Worm (Caenorhabditis elegans) whole organism, young adult: ENCODE data around the gene fbxb-106.

Experiments
- B0261.1 ChIP-seq: sonication (generic microtip); optimal IDR thresholded peaks from 2 replicates; lab custom pipeline; 2016; ENCODE audit warnings: mild to moderate bottlenecking, missing genetic modification characterization, moderate library complexity, missing compliant biosample characterization
- B0336.3 ChIP-seq: fragments of 200-800 bp; sonication (Bioruptor generic); IDR thresholded peaks from 2 replicates; pipeline ENCODE4 v1.3.6; 2022; ENCODE audit warnings: missing genetic modification characterization, missing compliant biosample characterization
- ama-1 ChIP-seq, 3 experiments: fragments of 150-350 bp in 1 of 3; sonication (generic microtip) in 2 of 3; optimal IDR thresholded peaks; 2 replicates each; lab custom pipeline; 2014 to 2018; ENCODE audit warnings: missing biosample characterization in 2 of 3, missing genetic modification characterization in 2 of 3, missing genetic modification reagents in 2 of 3
- attf-3 ChIP-seq: fragments of 200-800 bp; sonication (Bioruptor generic); conservative IDR thresholded peaks from 2 replicates; pipeline ENCODE4 v1.3.6; 2022; ENCODE audit warnings: missing genetic modification reagents, missing genetic modification characterization, missing compliant biosample characterization
- fkh-3 ChIP-seq: sonication (generic microtip); optimal IDR thresholded peaks from 2 replicates; lab custom pipeline; 2016; ENCODE audit warnings: mild to moderate bottlenecking, missing genetic modification characterization, missing compliant biosample characterization
- him-1 ChIP-seq: sonication (generic microtip); optimal IDR thresholded peaks from 2 replicates; lab custom pipeline; 2016; ENCODE audit warnings: missing genotype, missing genetic modification reagents, missing genetic modification characterization, missing compliant biosample characterization
- mes-4 ChIP-seq: sonication (generic microtip); optimal IDR thresholded peaks from 2 replicates; lab custom pipeline; 2016; ENCODE audit warnings: missing genotype, missing genetic modification characterization, missing compliant biosample characterization
- pha-4 ChIP-seq: fragments of 150-350 bp; sonication (generic microtip); optimal IDR thresholded peaks from 2 replicates; lab custom pipeline; 2014; ENCODE audit warnings: missing biosample characterization, missing genetic modification reagents, missing genetic modification characterization
- somi-1 ChIP-seq: fragments of 200-800 bp; sonication (Bioruptor generic); optimal IDR thresholded peaks from 2 replicates; lab custom pipeline; 2018; ENCODE audit warnings: mild to moderate bottlenecking, missing genetic modification characterization, missing compliant biosample characterization
- unc-130 ChIP-seq: sonication (generic microtip); optimal IDR thresholded peaks from 2 replicates; lab custom pipeline; 2016; ENCODE audit warnings: missing genetic modification reagents, missing genetic modification characterization, missing compliant biosample characterization
- unc-62 ChIP-seq: fragments of 150-350 bp; optimal IDR thresholded peaks from 2 replicates; lab custom pipeline; 2014; ENCODE audit warnings: missing biosample characterization, missing genetic modification reagents, missing genetic modification characterization
- ztf-25 ChIP-seq: fragments of 200-800 bp; sonication (Bioruptor generic); IDR thresholded peaks from 2 replicates; pipeline ENCODE4 v1.3.6; 2022; ENCODE audit warnings: missing genetic modification reagents, missing genetic modification characterization, missing compliant biosample characterization
- ztf-3 ChIP-seq: fragments of 200-800 bp; sonication (Bioruptor generic); optimal IDR thresholded peaks from 2 replicates; lab custom pipeline; 2018; ENCODE audit warnings: mild to moderate bottlenecking, missing genetic modification characterization, missing compliant biosample characterization

- TF ChIP-seq somi-1 (GFP tag; lab: Kevin White, UChicago), result no peak
- no peak for TF ChIP-seq pha-4 (tag; lab: Kevin White, UChicago)
- no peak for TF ChIP-seq B0336.3
- no peak for TF ChIP-seq ama-1 (optimal IDR thresholded peaks at IDR 0.05; lab: Kevin White, UChicago)
- no peak for TF ChIP-seq ama-1 (GFP tag; optimal IDR thresholded peaks at IDR 0.05; lab: Kevin White, UChicago)
- no peak for TF ChIP-seq attf-3
- no peak for TF ChIP-seq him-1 (tag; lab: Kevin White, UChicago)
- TF ChIP-seq mes-4 (tag; lab: Kevin White, UChicago), result no peak
- no peak for TF ChIP-seq B0261.1
- TF ChIP-seq ztf-3 (GFP tag; lab: Kevin White, UChicago), result no peak
- TF ChIP-seq unc-62 (GFP tag; lab: Kevin White, UChicago), result no peak
- no peak for TF ChIP-seq fkh-3 (tag; lab: Kevin White, UChicago)
- TF ChIP-seq unc-130 (GFP tag; lab: Kevin White, UChicago), result no peak
- no peak for TF ChIP-seq ztf-25 (GFP tag; lab: Robert Waterston, UW)
Measured at ce11 chrII:2801764-2802163, 39.6 kb downstream of the fbxb-106 start.
